Worm (Caenorhabditis elegans): ENCODE measurements around the gene sec-6.

DNA sequence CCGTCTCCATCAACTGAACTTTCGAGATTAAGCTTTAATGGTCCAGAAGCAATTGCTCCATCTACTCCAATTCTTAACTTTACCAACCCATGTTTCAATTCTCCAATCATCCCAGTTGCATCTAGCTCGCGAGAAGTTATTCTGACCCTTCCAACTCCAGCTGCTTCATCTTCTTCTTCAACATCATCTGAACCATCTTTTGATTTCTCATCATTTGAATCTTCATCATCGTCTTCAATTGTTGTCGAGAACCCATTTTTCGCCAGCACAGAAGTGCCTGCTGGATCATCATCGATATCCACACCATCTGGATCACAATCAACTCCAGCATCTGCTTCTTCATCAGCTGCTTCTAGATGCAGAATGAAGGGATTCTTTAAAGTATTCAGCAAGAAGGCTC, 19.8 kb upstream of the sec-6 start:
- TF ChIP-seq W03F9.2 (tag; optimal IDR thresholded peaks at IDR 0.05) (no peak), him-1 (tag; optimal IDR thresholded peaks at IDR 0.05) (no peak)
